Worm (Caenorhabditis elegans) whole organism, young adult: ENCODE results near the gene pab-2.

Experiments used
- ceh-58 ChIP-seq: fragments of 200-800 bp; sonication (Bioruptor generic); IDR thresholded peaks from 2 replicates; pipeline ENCODE4 v1.3.6; 2022; ENCODE audit warnings: missing genetic modification characterization, missing compliant biosample characterization
- snpc-3.4 ChIP-seq: sonication (generic microtip); optimal IDR thresholded peaks from 2 replicates; lab custom pipeline; 2017; ENCODE audit warnings: missing genetic modification characterization, mild to moderate bottlenecking, missing compliant biosample characterization, antibody characterized with exemption, moderate library complexity, missing genotype, missing genetic modification reagents
- tbx-9 ChIP-seq: sonication (generic microtip); optimal IDR thresholded peaks from 2 replicates; lab custom pipeline; 2016; ENCODE audit warnings: borderline replicate concordance, missing genetic modification characterization, inconsistent platforms, missing compliant biosample characterization

ce11 chrX:13532424-13533309, 5.5 kb upstream of the pab-2 start, which contains the start of gene acr-12:
- TF ChIP-seq tbx-9 (tag; lab: Kevin White, UChicago) (no peak), snpc-3.4 (tag; lab: Kevin White, UChicago) (no peak), ceh-58 (GFP tag; lab: Robert Waterston, UW) (no peak)
